Fruit fly (Drosophila melanogaster): ENCODE measurements around the gene CG12502.

Gene CG12502

DNA sequence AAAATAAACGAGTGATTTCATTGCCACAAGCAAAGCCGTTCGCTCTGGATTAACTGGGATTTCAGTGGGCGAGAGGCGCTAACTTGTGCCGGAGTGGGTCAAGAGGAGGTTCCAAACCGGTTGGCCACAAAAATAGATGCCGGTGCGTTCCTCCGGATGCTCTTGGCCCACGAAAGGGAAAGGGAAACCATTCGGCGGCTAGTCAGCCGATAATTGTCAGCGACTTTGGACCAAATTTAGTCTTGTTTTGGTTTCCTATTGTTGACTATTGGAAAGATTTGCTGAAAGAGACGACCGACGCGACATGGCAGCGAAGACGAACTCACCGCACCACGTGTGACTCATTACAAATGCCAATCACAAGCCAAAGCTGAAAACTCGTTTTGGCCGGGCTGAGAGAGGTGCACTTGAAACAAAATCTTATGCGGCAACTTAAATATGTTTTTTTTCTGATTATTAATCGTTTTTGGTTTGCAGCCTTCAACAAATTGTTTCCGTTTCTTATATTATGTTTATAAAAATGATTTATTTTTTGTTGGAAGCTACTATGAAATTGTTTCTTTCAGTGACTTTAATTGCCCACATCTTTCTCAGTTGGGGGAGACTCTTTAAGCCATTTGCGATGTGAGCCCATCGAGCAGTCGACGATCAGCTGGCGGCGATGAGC, 30.3 kb downstream of the CG12502 start, which contains the start of gene CG34056 (continued):
- TF ChIP-seq inv (GFP tag; IDR thresholded peaks at IDR 0.05; ENCODE audit: partially characterized antibody) (no peak), wor (GFP tag; IDR thresholded peaks at IDR 0.05) (peak; percentile 89), CG18262 (tag; optimal IDR thresholded peaks at IDR 0.05) (peak; percentile 93), CG12942 (GFP tag; optimal IDR thresholded peaks at IDR 0.05) (peak; percentile 74), esg (GFP tag; conservative IDR thresholded peaks at IDR 0.05) (peak; percentile 92), shn (GFP tag; optimal IDR thresholded peaks at IDR 0.05) (peak; percentile 31), Ets97D (GFP tag; optimal IDR thresholded peaks at IDR 0.05) (peak; percentile 65), CG6813 (GFP tag; optimal IDR thresholded peaks at IDR 0.05) (peak; percentile 90), CG14441 (GFP tag; IDR thresholded peaks at IDR 0.05) (peak; percentile 95), Sin3A (optimal IDR thresholded peaks at IDR 0.05) (no peak), dimm (GFP tag; IDR thresholded peaks at IDR 0.05) (peak; percentile 90), HLH54F (GFP tag; optimal IDR thresholded peaks at IDR 0.05) (peak; percentile 71), bigmax (GFP tag; optimal IDR thresholded peaks at IDR 0.05) (peak; percentile 2), CG2116 (GFP tag; optimal IDR thresholded peaks at IDR 0.05) (peak; percentile 24), CG6683 (GFP tag; optimal IDR thresholded peaks at IDR 0.05) (peak; percentile 88), Dek (tag; optimal IDR thresholded peaks at IDR 0.05) (peak; percentile 89), CG11456 (GFP tag; IDR thresholded peaks at IDR 0.05) (peak; percentile 95), pzg (GFP tag; optimal IDR thresholded peaks at IDR 0.05) (no peak), phol (tag; optimal IDR thresholded peaks at IDR 0.05) (peak; percentile 93), zfh1 (GFP tag; IDR thresholded peaks at IDR 0.05) (peak; percentile 97), Lim3 (GFP tag; IDR thresholded peaks at IDR 0.05) (peak; percentile 73; the same call in 1 of the 2 replicates), kah (GFP tag; optimal IDR thresholded peaks at IDR 0.05) (peak; percentile 87), CG7839 (tag; optimal IDR thresholded peaks at IDR 0.05) (peak; percentile 94), CG30020 (tag; optimal IDR thresholded peaks at IDR 0.05) (no peak), Dll (GFP tag; IDR thresholded peaks at IDR 0.05; ENCODE audit: partially characterized antibody) (0 out of 4 replicates have a peak, but pooled peaks have one; percentile 44), Xbp1 (GFP tag; optimal IDR thresholded peaks at IDR 0.05) (peak; percentile 90), CG11504 (tag; optimal IDR thresholded peaks at IDR 0.05) (peak; percentile 95), vvl (GFP tag; IDR thresholded peaks at IDR 0.05) (peak; percentile 99), BtbVII (GFP tag; optimal IDR thresholded peaks at IDR 0.05) (peak; percentile 92), ftz-f1 (GFP tag; optimal IDR thresholded peaks at IDR 0.05) (no peak), disco-r (GFP tag; optimal IDR thresholded peaks at IDR 0.05) (peak; percentile 59), Sry-β (GFP tag; optimal IDR thresholded peaks at IDR 0.05) (peak; percentile 49), CG9437 (GFP tag; optimal IDR thresholded peaks at IDR 0.05) (peak; percentile 68), ind (GFP tag; optimal IDR thresholded peaks at IDR 0.05) (peak; percentile 94), CG4617 (GFP tag; optimal IDR thresholded peaks at IDR 0.05; ENCODE audit: borderline replicate concordance) (peak; percentile 49), CG6765 (GFP tag; optimal IDR thresholded peaks at IDR 0.05) (peak; percentile 84), pfk (GFP tag; optimal IDR thresholded peaks at IDR 0.05) (no peak), Dad (GFP tag; optimal IDR thresholded peaks at IDR 0.05) (peak; percentile 74), MESR4 (GFP tag; optimal IDR thresholded peaks at IDR 0.05) (peak; percentile 5), dysf (GFP tag; IDR thresholded peaks at IDR 0.05) (peak; percentile 97), CG1647 (GFP tag; optimal IDR thresholded peaks at IDR 0.05) (peak; percentile 82), CG1233 (GFP tag; optimal IDR thresholded peaks at IDR 0.05) (peak; percentile 93), ac (GFP tag; optimal IDR thresholded peaks at IDR 0.05) (peak; percentile 37), B-H2 (GFP tag; optimal IDR thresholded peaks at IDR 0.05) (peak; percentile 4), CG4707 (GFP tag; optimal IDR thresholded peaks at IDR 0.05) (peak; percentile 74), eve (GFP tag; optimal IDR thresholded peaks at IDR 0.05) (no peak), CG8765 (GFP tag; IDR thresholded peaks at IDR 0.05) (peak; percentile 84), CG17912 (GFP tag; optimal IDR thresholded peaks at IDR 0.05) (no peak), CG4360 (GFP tag; IDR thresholded peaks at IDR 0.05) (peak; percentile 77; the same call in 1 of the 2 replicates), bowl (GFP tag; IDR thresholded peaks at IDR 0.05) (peak; percentile 87)
